Worm (Caenorhabditis elegans): ENCODE results near the gene kars-1.

The kars-1 gene

ce11 chrII:7050021-7050722, 22.0 kb downstream of the kars-1 start, which contains the start of the genes tcer-1 and ZK1127.5:
tcer-1 (minus strand) TSS chrII:7050071.
ZK1127.5 (plus strand) TSS chrII:7050672.
- TF ChIP-seq blmp-1 (tag; optimal IDR thresholded peaks at IDR 0.05) (no peak), elt-1 (tag; optimal IDR thresholded peaks at IDR 0.05; ENCODE audit: borderline replicate concordance, insufficient read depth) (no peak), ceh-83 (GFP tag; optimal IDR thresholded peaks at IDR 0.05) (no peak), unc-62 (GFP tag; optimal IDR thresholded peaks at IDR 0.05) (no peak), lsy-2 (tag; optimal IDR thresholded peaks at IDR 0.05) (peak; percentile 68), zip-8 (tag; optimal IDR thresholded peaks at IDR 0.05) (no peak), nhr-28 (tag; optimal IDR thresholded peaks at IDR 0.05) (no peak), sptf-1 (tag; optimal IDR thresholded peaks at IDR 0.05) (no peak), ces-1 (GFP tag; optimal IDR thresholded peaks at IDR 0.05) (no peak), pha-4 (tag; optimal IDR thresholded peaks at IDR 0.05) (peak; percentile 14), snpc-4 (tag; optimal IDR thresholded peaks at IDR 0.05) (no peak), mab-5 (tag; optimal IDR thresholded peaks at IDR 0.05) (no peak), ceh-43 (GFP tag; optimal IDR thresholded peaks at IDR 0.05) (no peak), ceh-39 (tag; optimal IDR thresholded peaks at IDR 0.05) (peak; percentile 45), lin-13 (tag; optimal IDR thresholded peaks at IDR 0.05) (peak; percentile 29), nhr-237 (tag; optimal IDR thresholded peaks at IDR 0.05) (peak; percentile 54), nhr-2 (tag; optimal IDR thresholded peaks at IDR 0.05) (no peak), lin-32 (GFP tag; optimal IDR thresholded peaks at IDR 0.05) (no peak), tbx-8 (GFP tag; optimal IDR thresholded peaks at IDR 0.05) (no peak), mep-1 (tag; optimal IDR thresholded peaks at IDR 0.05) (peak; percentile 75)

ce11 chrII:7049470-7049869, 22.7 kb downstream of the kars-1 start:
- TF ChIP-seq ceh-39 (tag; optimal IDR thresholded peaks at IDR 0.05): no peak
- no peak for TF ChIP-seq nhr-12 (tag; optimal IDR thresholded peaks at IDR 0.05)
- TF ChIP-seq zip-8 (tag; optimal IDR thresholded peaks at IDR 0.05): no peak
- no peak for TF ChIP-seq elt-3 (tag; optimal IDR thresholded peaks at IDR 0.05)
- no peak for TF ChIP-seq tbx-8 (GFP tag; optimal IDR thresholded peaks at IDR 0.05)
- TF ChIP-seq cnd-1 (tag; optimal IDR thresholded peaks at IDR 0.05): no peak
- no peak for TF ChIP-seq ceh-43 (GFP tag; optimal IDR thresholded peaks at IDR 0.05)
- no peak for TF ChIP-seq nhr-237 (tag; optimal IDR thresholded peaks at IDR 0.05)
- no peak for TF ChIP-seq nhr-28 (tag; optimal IDR thresholded peaks at IDR 0.05)
- no peak for TF ChIP-seq ztf-11 (tag; optimal IDR thresholded peaks at IDR 0.05)
- TF ChIP-seq pha-4 (tag; optimal IDR thresholded peaks at IDR 0.05): no peak
- TF ChIP-seq mep-1 (tag; optimal IDR thresholded peaks at IDR 0.05): no peak
- TF ChIP-seq lsy-2 (tag; optimal IDR thresholded peaks at IDR 0.05): no peak
- no peak for TF ChIP-seq ces-1 (GFP tag; optimal IDR thresholded peaks at IDR 0.05)
- TF ChIP-seq unc-39 (tag; optimal IDR thresholded peaks at IDR 0.05): no peak
- TF ChIP-seq sptf-1 (tag; optimal IDR thresholded peaks at IDR 0.05): no peak
- no peak for TF ChIP-seq snpc-4 (tag; optimal IDR thresholded peaks at IDR 0.05)
- no peak for TF ChIP-seq unc-120 (tag; optimal IDR thresholded peaks at IDR 0.05; ENCODE audit: poor library complexity, severe bottlenecking)
- no peak for TF ChIP-seq lin-32 (GFP tag; optimal IDR thresholded peaks at IDR 0.05)

- TF ChIP-seq elt-1 (tag; optimal IDR thresholded peaks at IDR 0.05; ENCODE audit: borderline replicate concordance, insufficient read depth): no peak
- no peak for TF ChIP-seq nhr-12 (tag; optimal IDR thresholded peaks at IDR 0.05)
- no peak for TF ChIP-seq ceh-43 (GFP tag; optimal IDR thresholded peaks at IDR 0.05)
- TF ChIP-seq ceh-39 (tag; optimal IDR thresholded peaks at IDR 0.05): no peak
- TF ChIP-seq sem-2 (GFP tag; optimal IDR thresholded peaks at IDR 0.05): no peak
- TF ChIP-seq bed-3 (GFP tag; optimal IDR thresholded peaks at IDR 0.05): no peak
- no peak for TF ChIP-seq nhr-237 (tag; optimal IDR thresholded peaks at IDR 0.05)
- TF ChIP-seq ztf-11 (tag; optimal IDR thresholded peaks at IDR 0.05): no peak
- no peak for TF ChIP-seq ces-1 (GFP tag; optimal IDR thresholded peaks at IDR 0.05)
- TF ChIP-seq nhr-2 (tag; optimal IDR thresholded peaks at IDR 0.05): no peak
- no peak for TF ChIP-seq elt-3 (tag; optimal IDR thresholded peaks at IDR 0.05)
- no peak for TF ChIP-seq lsy-2 (tag; optimal IDR thresholded peaks at IDR 0.05)
- no peak for TF ChIP-seq nhr-76 (tag; optimal IDR thresholded peaks at IDR 0.05)
Measured at ce11 chrII:7037659-7038342, 34.4 kb downstream of the kars-1 start, which contains the start of gene cin-4. cin-4 (plus strand) TSS chrII:7038292.

- no peak for TF ChIP-seq hlh-1 (tag; optimal IDR thresholded peaks at IDR 0.05)
- no peak for TF ChIP-seq ztf-11 (tag; optimal IDR thresholded peaks at IDR 0.05)
- no peak for TF ChIP-seq flh-1 (GFP tag; optimal IDR thresholded peaks at IDR 0.05)
- no peak for TF ChIP-seq mls-2 (tag; optimal IDR thresholded peaks at IDR 0.05)
- no peak for TF ChIP-seq nhr-28 (tag; optimal IDR thresholded peaks at IDR 0.05)
- TF ChIP-seq ces-1 (GFP tag; optimal IDR thresholded peaks at IDR 0.05): no peak
- TF ChIP-seq nhr-12 (tag; optimal IDR thresholded peaks at IDR 0.05): no peak
- TF ChIP-seq ceh-43 (GFP tag; optimal IDR thresholded peaks at IDR 0.05): no peak
- no peak for TF ChIP-seq mep-1 (tag; optimal IDR thresholded peaks at IDR 0.05)
- no peak for TF ChIP-seq lin-13 (tag; optimal IDR thresholded peaks at IDR 0.05)
- no peak for TF ChIP-seq zip-8 (tag; optimal IDR thresholded peaks at IDR 0.05)
- TF ChIP-seq sptf-1 (tag; optimal IDR thresholded peaks at IDR 0.05): no peak
- TF ChIP-seq ceh-83 (GFP tag; optimal IDR thresholded peaks at IDR 0.05): no peak
- no peak for TF ChIP-seq unc-62 (GFP tag; optimal IDR thresholded peaks at IDR 0.05)
- no peak for TF ChIP-seq nhr-76 (tag; optimal IDR thresholded peaks at IDR 0.05)
- no peak for TF ChIP-seq pha-4 (tag; optimal IDR thresholded peaks at IDR 0.05)
- TF ChIP-seq ham-2 (GFP tag; optimal IDR thresholded peaks at IDR 0.05): no peak
- TF ChIP-seq elt-3 (tag; optimal IDR thresholded peaks at IDR 0.05): no peak
- no peak for TF ChIP-seq ceh-39 (tag; optimal IDR thresholded peaks at IDR 0.05)
Measured at ce11 chrII:7031137-7031697, 41.0 kb downstream of the kars-1 start.
